Worm (Caenorhabditis elegans) whole organism, young adult: ENCODE data around the gene T26E4.2.

Experiments
- F22D6.2 ChIP-seq: sonication (generic microtip); optimal IDR thresholded peaks from 2 replicates; lab custom pipeline; 2016; ENCODE audit warnings: mild to moderate bottlenecking, missing genetic modification characterization, missing compliant biosample characterization
- nhr-27 ChIP-seq: fragments of 200-800 bp; sonication (Bioruptor generic); optimal IDR thresholded peaks from 2 replicates; lab custom pipeline; 2018; ENCODE audit warnings: mild to moderate bottlenecking, missing genetic modification characterization, moderate library complexity, missing compliant biosample characterization

Gene T26E4.2

DNA sequence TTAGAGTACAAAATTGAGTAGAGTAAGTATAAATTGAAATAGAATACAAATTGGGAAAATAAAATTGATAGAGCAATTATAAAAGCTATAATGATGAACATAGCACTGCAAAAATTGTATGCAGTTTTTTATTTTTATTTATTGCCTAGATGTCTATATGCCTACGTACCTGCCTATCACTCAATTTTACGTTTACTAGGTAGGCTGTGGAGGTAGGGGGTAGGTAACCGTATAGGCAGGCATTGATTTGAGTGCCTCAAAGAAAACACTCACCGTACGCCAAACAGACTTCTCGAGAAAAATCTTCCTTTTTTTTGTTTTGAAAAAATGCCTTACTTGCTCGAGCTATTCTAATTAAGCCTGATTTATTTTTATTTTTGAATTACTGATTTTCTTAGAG lies 50.4 kb downstream of the T26E4.2 start, which contains the start of gene srbc-56 (continued):
- TF ChIP-seq F22D6.2 (no peak), nhr-27 (tag; lab: Kevin White, UChicago) (no peak)
